Fruit fly (Drosophila melanogaster): ENCODE data around the gene pyx.

pyx gene

dm6 chr3L:203536-204135 lies 19.2 kb downstream of the pyx start, which contains the start of gene NitFhit:
Gene NitFhit, plus strand, starts transcription at chr3L:203730.
- TF ChIP-seq ey (GFP tag; optimal IDR thresholded peaks at IDR 0.05) = no peak
- TF ChIP-seq usp (GFP tag; optimal IDR thresholded peaks at IDR 0.05) = no peak
- peak; percentile 6 for TF ChIP-seq Myc (optimal IDR thresholded peaks at IDR 0.05)
- TF ChIP-seq Rel (GFP tag; optimal IDR thresholded peaks at IDR 0.05) = no peak
- TF ChIP-seq Rel (tag; optimal IDR thresholded peaks at IDR 0.05) = peak; percentile 32
- peak; percentile 38 for TF ChIP-seq fru (GFP tag; optimal IDR thresholded peaks at IDR 0.05)

dm6 chr3L:199754-200596 lies 22.9 kb downstream of the pyx start, which contains the start of the genes rno and mri:
Gene rno, minus strand, starts transcription at chr3L:199762.
Gene mri, plus strand, starts transcription at chr3L:200174.
- TF ChIP-seq fru (GFP tag; optimal IDR thresholded peaks at IDR 0.05) (peak; percentile 6), dmrt93B (GFP tag; optimal IDR thresholded peaks at IDR 0.05) (peak; percentile 60), HLH106 (tag; optimal IDR thresholded peaks at IDR 0.05) (peak; percentile 78), CG9705 (GFP tag; optimal IDR thresholded peaks at IDR 0.05) (peak; percentile 57), Sp1 (GFP tag; optimal IDR thresholded peaks at IDR 0.05) (peak; percentile 69), Myc (optimal IDR thresholded peaks at IDR 0.05) (no peak), psq (GFP tag; optimal IDR thresholded peaks at IDR 0.05) (peak; percentile 52), brk (GFP tag; optimal IDR thresholded peaks at IDR 0.05) (no peak), foxo (GFP tag; optimal IDR thresholded peaks at IDR 0.05) (peak in 1 of 2 experiments; percentile 75), Hr78 (GFP tag; optimal IDR thresholded peaks at IDR 0.05) (no peak), OdsH (GFP tag; optimal IDR thresholded peaks at IDR 0.05) (peak; percentile 68), Hr83 (GFP tag; optimal IDR thresholded peaks at IDR 0.05; ENCODE audit: poor library complexity, severe bottlenecking) (peak; percentile 89), Mio (GFP tag; optimal IDR thresholded peaks at IDR 0.05) (no peak), sv (GFP tag; optimal IDR thresholded peaks at IDR 0.05) (peak; percentile 12), h (GFP tag; optimal IDR thresholded peaks at IDR 0.05) (peak; percentile 17), rgr (GFP tag; optimal IDR thresholded peaks at IDR 0.05) (peak; percentile 73), dl (GFP tag; optimal IDR thresholded peaks at IDR 0.05; ENCODE audit: insufficient read depth in 1 of 2, partially characterized antibody in 2 of 2) (no peak), dsf (GFP tag; optimal IDR thresholded peaks at IDR 0.05; ENCODE audit: borderline replicate concordance) (no peak), Rel (GFP tag; optimal IDR thresholded peaks at IDR 0.05) (peak; percentile 6), Rel (tag; optimal IDR thresholded peaks at IDR 0.05) (no peak), tai (GFP tag; optimal IDR thresholded peaks at IDR 0.05) (no peak), sage (GFP tag; optimal IDR thresholded peaks at IDR 0.05) (no peak)

dm6 chr3L:199050-199745 lies 23.7 kb downstream of the pyx start:
- TF ChIP-seq fru (GFP tag; optimal IDR thresholded peaks at IDR 0.05) (no peak), ey (GFP tag; optimal IDR thresholded peaks at IDR 0.05) (no peak), Rel (GFP tag; optimal IDR thresholded peaks at IDR 0.05) (no peak), Rel (tag; optimal IDR thresholded peaks at IDR 0.05) (peak; percentile 12), sv (GFP tag; optimal IDR thresholded peaks at IDR 0.05) (no peak), Dif (GFP tag; optimal IDR thresholded peaks at IDR 0.05; ENCODE audit: partially characterized antibody) (peak; percentile 98), Mio (GFP tag; optimal IDR thresholded peaks at IDR 0.05) (no peak), dsf (GFP tag; optimal IDR thresholded peaks at IDR 0.05; ENCODE audit: borderline replicate concordance) (no peak), HLH106 (tag; optimal IDR thresholded peaks at IDR 0.05) (no peak), OdsH (GFP tag; optimal IDR thresholded peaks at IDR 0.05) (no peak), br (GFP tag; optimal IDR thresholded peaks at IDR 0.05) (no peak), Hr83 (GFP tag; optimal IDR thresholded peaks at IDR 0.05; ENCODE audit: poor library complexity, severe bottlenecking) (no peak), tai (GFP tag; optimal IDR thresholded peaks at IDR 0.05) (no peak), Hr78 (GFP tag; optimal IDR thresholded peaks at IDR 0.05) (no peak), foxo (GFP tag; optimal IDR thresholded peaks at IDR 0.05) (no peak), dl (GFP tag; optimal IDR thresholded peaks at IDR 0.05; ENCODE audit: insufficient read depth in 1 of 2, partially characterized antibody in 2 of 2) (peak in 1 of 2 experiments; percentile 64), pan (optimal IDR thresholded peaks at IDR 0.05) (no peak), psq (GFP tag; optimal IDR thresholded peaks at IDR 0.05) (no peak)

dm6 chr3L:184251-184650 lies 38.6 kb downstream of the pyx start, which contains the start of the genes CG34140, Mkp and Mtch:
Gene CG34140, minus strand, starts transcription at chr3L:184424.
Gene Mkp, minus strand, starts transcription at chr3L:184540.
Gene Mtch, plus strand, starts transcription at chr3L:184626.
- TF ChIP-seq Mio (GFP tag; optimal IDR thresholded peaks at IDR 0.05) (no peak), Dfd (GFP tag; optimal IDR thresholded peaks at IDR 0.05) (no peak), ey (GFP tag; optimal IDR thresholded peaks at IDR 0.05) (peak; percentile 91), CG32264 (GFP tag; optimal IDR thresholded peaks at IDR 0.05) (peak; percentile 76), tai (GFP tag; optimal IDR thresholded peaks at IDR 0.05) (no peak), usp (GFP tag; optimal IDR thresholded peaks at IDR 0.05) (no peak), fru (GFP tag; optimal IDR thresholded peaks at IDR 0.05) (peak; percentile 89), rgr (GFP tag; optimal IDR thresholded peaks at IDR 0.05) (no peak), Vsx2 (GFP tag; optimal IDR thresholded peaks at IDR 0.05; ENCODE audit: partially characterized antibody) (no peak), Rel (GFP tag; optimal IDR thresholded peaks at IDR 0.05) (no peak), Rel (tag; optimal IDR thresholded peaks at IDR 0.05) (no peak), Hr83 (GFP tag; optimal IDR thresholded peaks at IDR 0.05; ENCODE audit: poor library complexity, severe bottlenecking) (peak; percentile 78), woc (GFP tag; optimal IDR thresholded peaks at IDR 0.05) (no peak), Sp1 (GFP tag; optimal IDR thresholded peaks at IDR 0.05) (peak; percentile 85), jim (GFP tag; optimal IDR thresholded peaks at IDR 0.05) (no peak), sage (GFP tag; optimal IDR thresholded peaks at IDR 0.05) (no peak), sv (GFP tag; optimal IDR thresholded peaks at IDR 0.05) (peak; percentile 90), dl (GFP tag; optimal IDR thresholded peaks at IDR 0.05; ENCODE audit: insufficient read depth in 1 of 2, partially characterized antibody in 2 of 2) (no peak), CG9705 (GFP tag; optimal IDR thresholded peaks at IDR 0.05) (peak; percentile 78), CrebA (GFP tag; optimal IDR thresholded peaks at IDR 0.05; ENCODE audit: borderline replicate concordance) (no peak), br (GFP tag; optimal IDR thresholded peaks at IDR 0.05) (peak; percentile 90), N (GFP tag; optimal IDR thresholded peaks at IDR 0.05) (no peak), brk (GFP tag; optimal IDR thresholded peaks at IDR 0.05) (no peak), foxo (GFP tag; optimal IDR thresholded peaks at IDR 0.05) (peak; percentile 76 to 95), h (GFP tag; optimal IDR thresholded peaks at IDR 0.05) (peak; percentile 93), HLH106 (tag; optimal IDR thresholded peaks at IDR 0.05) (peak; percentile 87), psq (GFP tag; optimal IDR thresholded peaks at IDR 0.05) (peak; percentile 80)
